Worm (Caenorhabditis elegans) whole organism, late embryonic: Measurements from ENCODE around the gene F42F12.3.

Source experiments
- C38D4.7 ChIP-seq: fragments of 200-800 bp; sonication (Bioruptor generic); optimal IDR thresholded peaks from 2 replicates; lab custom pipeline; 2018; ENCODE audit warnings: mild to moderate bottlenecking, missing genetic modification characterization, moderate library complexity, missing compliant biosample characterization
- K02D7.2 ChIP-seq: sonication (generic microtip); optimal IDR thresholded peaks from 2 replicates; lab custom pipeline; 2017; ENCODE audit warnings: mild to moderate bottlenecking, missing genetic modification characterization, missing compliant biosample characterization
- T23F11.4 ChIP-seq: fragments of 200-800 bp; sonication (Bioruptor generic); optimal IDR thresholded peaks from 2 replicates; lab custom pipeline; 2018; ENCODE audit warnings: mild to moderate bottlenecking, missing genetic modification characterization, missing compliant biosample characterization
- ahr-1 ChIP-seq: sonication (generic microtip); optimal IDR thresholded peaks from 2 replicates; lab custom pipeline; 2016; ENCODE audit warnings: missing genetic modification characterization, missing compliant biosample characterization
- ceh-30 ChIP-seq: fragments of 150-350 bp; optimal IDR thresholded peaks from 2 replicates; lab custom pipeline; 2014; ENCODE audit warnings: missing biosample characterization, missing genetic modification characterization
- ceh-31 ChIP-seq: sonication (generic microtip); optimal IDR thresholded peaks from 2 replicates; lab custom pipeline; 2016; ENCODE audit warnings: missing genetic modification characterization, missing compliant biosample characterization
- ceh-34 ChIP-seq: sonication (generic microtip); optimal IDR thresholded peaks from 2 replicates; lab custom pipeline; 2016; ENCODE audit warnings: mild to moderate bottlenecking, missing genetic modification characterization, missing compliant biosample characterization
- ceh-45 ChIP-seq: fragments of 200-800 bp; sonication (Bioruptor generic); IDR thresholded peaks from 2 replicates; pipeline ENCODE4 v1.3.6; 2022; ENCODE audit warnings: missing genetic modification reagents, missing genetic modification characterization, missing compliant biosample characterization
- che-1 ChIP-seq: sonication (generic microtip); optimal IDR thresholded peaks from 2 replicates; lab custom pipeline; 2016; ENCODE audit warnings: mild to moderate bottlenecking, missing genetic modification characterization, missing compliant biosample characterization
- elt-2 ChIP-seq: sonication (generic microtip); optimal IDR thresholded peaks from 2 replicates; lab custom pipeline; 2016; ENCODE audit warnings: missing genetic modification reagents, missing genetic modification characterization, missing compliant biosample characterization
- elt-4 ChIP-seq: sonication (generic microtip); optimal IDR thresholded peaks from 2 replicates; lab custom pipeline; 2016; ENCODE audit warnings: missing genetic modification characterization, missing compliant biosample characterization
- fax-1 ChIP-seq: sonication (generic microtip); optimal IDR thresholded peaks from 2 replicates; lab custom pipeline; 2016; ENCODE audit warnings: missing genotype, missing genetic modification characterization, missing compliant biosample characterization
- fkh-6 ChIP-seq: sonication (generic microtip); optimal IDR thresholded peaks from 2 replicates; lab custom pipeline; 2016; ENCODE audit warnings: missing genetic modification characterization, missing compliant biosample characterization
- lim-6 ChIP-seq: sonication (generic microtip); optimal IDR thresholded peaks from 2 replicates; lab custom pipeline; 2016; ENCODE audit warnings: missing genetic modification characterization, missing compliant biosample characterization
- lin-11 ChIP-seq: fragments of 200-800 bp; sonication (Bioruptor generic); optimal IDR thresholded peaks from 2 replicates; lab custom pipeline; 2018; ENCODE audit warnings: mild to moderate bottlenecking, missing genetic modification characterization, missing compliant biosample characterization
- madf-2 ChIP-seq: sonication (generic microtip); optimal IDR thresholded peaks from 2 replicates; lab custom pipeline; 2017; ENCODE audit warnings: missing genetic modification characterization, missing compliant biosample characterization
- nhr-232 ChIP-seq: sonication (generic microtip); optimal IDR thresholded peaks from 2 replicates; lab custom pipeline; 2016; ENCODE audit warnings: missing genetic modification characterization, missing compliant biosample characterization
- npax-4 ChIP-seq: sonication (generic microtip); optimal IDR thresholded peaks from 2 replicates; lab custom pipeline; 2016; ENCODE audit warnings: missing genetic modification characterization, missing compliant biosample characterization
- odd-2 ChIP-seq: sonication (generic microtip); optimal IDR thresholded peaks from 2 replicates; lab custom pipeline; 2017; ENCODE audit warnings: antibody characterized with exemption, mild to moderate bottlenecking, missing genetic modification characterization, missing compliant biosample characterization
- pag-3 ChIP-seq: sonication (generic microtip); optimal IDR thresholded peaks from 2 replicates; lab custom pipeline; 2016; ENCODE audit warnings: missing compliant biosample characterization, missing genetic modification characterization, borderline replicate concordance
- pat-9 ChIP-seq: fragments of 200-800 bp; sonication (Bioruptor generic); optimal IDR thresholded peaks from 2 replicates; lab custom pipeline; 2018; ENCODE audit warnings: mild to moderate bottlenecking, missing genetic modification characterization, moderate library complexity, missing compliant biosample characterization
- pax-1 ChIP-seq: fragments of 150-350 bp; optimal IDR thresholded peaks from 2 replicates; lab custom pipeline; 2014; ENCODE audit warnings: missing biosample characterization, missing genetic modification characterization
- pha-2 ChIP-seq: sonication (generic microtip); optimal IDR thresholded peaks from 2 replicates; lab custom pipeline; 2017; ENCODE audit warnings: mild to moderate bottlenecking, missing genetic modification characterization, missing compliant biosample characterization
- pros-1 ChIP-seq: fragments of 150-350 bp; optimal IDR thresholded peaks from 2 replicates; lab custom pipeline; 2014; ENCODE audit warnings: missing biosample characterization, missing genetic modification reagents, missing genetic modification characterization
- rnt-1 ChIP-seq: sonication (generic microtip); optimal IDR thresholded peaks from 2 replicates; lab custom pipeline; 2016; ENCODE audit warnings: missing genetic modification characterization, missing compliant biosample characterization
- sdc-2 ChIP-seq: sonication (generic microtip); optimal IDR thresholded peaks from 2 replicates; lab custom pipeline; 2016; ENCODE audit warnings: missing genotype, missing genetic modification characterization, missing compliant biosample characterization
- sox-2 ChIP-seq: fragments of 200-800 bp; sonication (Bioruptor generic); IDR thresholded peaks from 2 replicates; pipeline ENCODE4 v1.3.6; 2022; ENCODE audit warnings: missing genetic modification reagents, missing genetic modification characterization, missing compliant biosample characterization
- tbx-2 ChIP-seq: sonication (generic microtip); optimal IDR thresholded peaks from 2 replicates; lab custom pipeline; 2016; ENCODE audit warnings: missing genetic modification characterization, missing compliant biosample characterization
- tbx-7 ChIP-seq: sonication (generic microtip); optimal IDR thresholded peaks from 2 replicates; lab custom pipeline; 2016; ENCODE audit warnings: missing genotype, missing genetic modification characterization, missing compliant biosample characterization
- ttx-3 ChIP-seq: sonication (generic microtip); optimal IDR thresholded peaks from 2 replicates; lab custom pipeline; 2016; ENCODE audit warnings: missing genetic modification reagents, missing genetic modification characterization, missing compliant biosample characterization
- unc-3 ChIP-seq, 2 experiments: fragments of 200-800 bp in 1 of 2; sonication (Bioruptor generic) in 1 of 2; sonication (generic microtip) in 1 of 2; conservative IDR thresholded peaks in 1 of 2; optimal IDR thresholded peaks in 1 of 2; 2 replicates each; pipeline versions ENCODE4 v1.3.6 to Lab custom; 2016 to 2022; ENCODE audit warnings: missing compliant biosample characterization in 2 of 2, missing genetic modification characterization in 2 of 2, missing genetic modification reagents in 1 of 2
- ztf-16 ChIP-seq: sonication (generic microtip); optimal IDR thresholded peaks from 2 replicates; lab custom pipeline; 2017; ENCODE audit warnings: missing genetic modification characterization, missing compliant biosample characterization

The F42F12.3 gene

DNA sequence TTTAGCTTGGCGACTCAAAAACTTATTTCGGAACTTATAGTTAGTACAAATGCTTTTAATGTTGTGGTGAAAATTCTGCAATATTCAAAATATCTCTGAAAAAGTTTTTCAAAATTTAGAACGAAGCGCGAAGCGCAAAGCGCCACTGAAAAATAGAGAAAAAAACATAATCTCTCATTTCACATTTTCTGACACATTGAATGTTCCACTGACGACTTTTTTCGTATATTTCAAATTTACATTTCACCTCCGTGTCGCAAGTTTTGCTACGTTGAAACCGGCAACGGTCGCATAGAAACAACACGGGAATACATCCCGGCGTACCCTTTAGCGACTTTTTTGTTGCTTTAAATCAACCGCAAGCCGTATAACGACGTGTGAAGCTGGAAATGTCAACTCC, 2.0 kb upstream of the F42F12.3 start, which contains the start of gene F42F12.14:
Gene F42F12.14 (plus strand): TSS at position 301 of the 400 bp plus-strand sequence.
- TF ChIP-seq fkh-6 (tag; lab: Kevin White, UChicago) (no peak), ttx-3 (tag; lab: Kevin White, UChicago) (no peak), tbx-2 (no peak)

DNA sequence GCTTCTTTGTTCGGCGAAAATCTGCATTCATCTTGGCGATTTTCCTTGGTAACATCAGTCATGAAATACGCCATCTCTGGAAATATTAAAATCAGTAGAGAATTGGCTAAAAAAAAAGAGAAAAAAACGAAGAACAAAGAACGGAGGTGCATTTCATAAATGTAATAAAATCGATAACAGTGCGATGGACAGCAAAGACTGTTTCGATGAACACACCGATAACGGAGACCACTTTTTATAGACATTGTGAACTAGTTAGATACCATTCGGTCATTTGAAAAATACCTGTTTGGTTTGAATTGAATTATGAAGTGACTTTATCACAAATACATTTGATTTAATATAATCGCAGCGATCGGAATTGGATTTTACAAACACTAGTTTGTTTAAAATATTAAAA, 2.5 kb downstream of the F42F12.3 start, which contains the start of gene F42F12.4:
Gene F42F12.4 (minus strand): TSS at position 76 of the 400 bp plus-strand sequence.
- TF ChIP-seq pat-9 (tag; lab: Kevin White, UChicago) = no peak
- TF ChIP-seq rnt-1 = no peak
- no peak for TF ChIP-seq K02D7.2 (tag; lab: Kevin White, UChicago)
- TF ChIP-seq ceh-30 (tag; lab: Kevin White, UChicago) = no peak
- TF ChIP-seq pag-3 (tag; lab: Kevin White, UChicago) = no peak
- no peak for TF ChIP-seq fax-1 (tag; lab: Kevin White, UChicago)
- TF ChIP-seq tbx-7 (tag; lab: Kevin White, UChicago) = no peak
- no peak for TF ChIP-seq npax-4 (tag; lab: Kevin White, UChicago)
- TF ChIP-seq madf-2 (tag; lab: Kevin White, UChicago) = no peak
- no peak for TF ChIP-seq lin-11 (tag; lab: Kevin White, UChicago)
- TF ChIP-seq, all 69 proteins: peak for 0

DNA sequence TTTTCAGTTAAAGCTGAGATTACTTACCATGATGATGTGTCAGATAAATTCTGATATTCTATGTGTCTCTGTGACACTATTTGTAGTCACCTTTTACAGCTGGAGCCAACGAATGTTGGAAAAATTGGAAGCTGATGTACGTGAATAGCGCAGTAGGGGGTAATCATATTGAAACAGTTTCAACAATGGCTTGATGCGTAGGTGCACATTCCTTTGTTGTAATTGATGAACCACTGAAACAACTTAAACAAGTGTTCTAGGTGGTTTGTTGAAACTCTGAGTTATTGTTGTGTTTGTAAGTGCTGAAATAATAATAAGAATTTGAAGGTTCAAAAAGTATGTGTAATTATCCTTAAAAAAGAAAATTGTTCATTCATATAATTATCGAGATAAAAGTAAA, 6.2 kb downstream of the F42F12.3 start, which contains the start of gene nspc-12:
Gene nspc-12 (minus strand): TSS at position 101 of the 400 bp plus-strand sequence.
- no peak for TF ChIP-seq ceh-31 (tag; lab: Kevin White, UChicago)
- no peak for TF ChIP-seq nhr-232 (tag; lab: Kevin White, UChicago)
- TF ChIP-seq pat-9 (tag; lab: Kevin White, UChicago) = no peak
- TF ChIP-seq ztf-16 (tag; lab: Kevin White, UChicago) = no peak
- TF ChIP-seq che-1 (tag; lab: Kevin White, UChicago) = no peak
- no peak for TF ChIP-seq sdc-2 (tag; lab: Kevin White, UChicago)
- TF ChIP-seq, all 69 proteins: peak for 0

DNA sequence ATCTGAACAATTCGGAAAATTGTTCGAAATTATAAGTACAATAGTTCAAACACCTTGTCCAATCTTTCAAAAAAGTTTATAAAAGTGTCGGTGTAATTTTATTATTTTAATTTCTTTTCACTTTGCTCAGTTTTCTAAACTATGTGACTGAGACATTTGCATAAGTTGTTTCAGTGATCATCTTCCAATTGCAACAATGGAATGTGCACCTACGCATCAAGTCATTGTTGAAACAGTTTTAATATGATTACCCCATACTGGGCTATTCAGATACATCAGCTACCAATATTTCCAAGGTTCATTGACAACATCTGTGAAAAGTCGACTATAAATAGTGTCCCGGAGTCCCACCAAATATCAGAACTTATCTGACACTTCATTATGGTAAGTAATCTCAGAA, 6.7 kb downstream of the F42F12.3 start, which contains the start of gene nspc-13:
Gene nspc-13 (plus strand): TSS at position 301 of the 400 bp plus-strand sequence.
- no peak for TF ChIP-seq ceh-45 (GFP tag; lab: Robert Waterston, UW)
- TF ChIP-seq T23F11.4 (GFP tag; lab: Kevin White, UChicago) = no peak
- no peak for TF ChIP-seq pax-1 (tag; lab: Kevin White, UChicago)
- TF ChIP-seq madf-2 (tag; lab: Kevin White, UChicago) = no peak
- TF ChIP-seq sox-2 = no peak
- TF ChIP-seq C38D4.7 = no peak
- no peak for TF ChIP-seq pros-1 (tag; lab: Kevin White, UChicago)
- TF ChIP-seq ceh-34 (tag; lab: Kevin White, UChicago) = no peak
- no peak for TF ChIP-seq pat-9 (tag; lab: Kevin White, UChicago)
- no peak for TF ChIP-seq K02D7.2 (tag; lab: Kevin White, UChicago)
- no peak for TF ChIP-seq ahr-1 (tag; lab: Kevin White, UChicago)
- TF ChIP-seq, all 69 proteins: peak for 0

DNA sequence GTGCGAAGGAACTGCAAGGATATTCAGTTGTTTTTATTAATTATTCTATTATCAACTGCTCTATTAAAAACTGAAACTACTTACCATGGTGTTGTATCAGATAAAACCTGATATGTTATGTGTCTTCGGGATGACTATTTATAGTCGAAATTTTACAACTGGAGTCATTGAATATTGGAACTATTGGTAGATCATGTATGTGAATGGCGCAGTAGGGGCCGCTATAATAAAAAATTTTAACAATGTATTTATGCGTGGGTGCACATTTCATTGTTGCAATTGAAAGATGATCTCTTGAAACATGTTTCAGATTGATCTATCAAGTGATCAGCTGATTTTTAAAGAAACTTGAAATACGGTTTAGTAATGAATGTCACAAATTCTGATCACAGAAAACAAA, 8.6 kb downstream of the F42F12.3 start, which contains the start of gene nspc-14:
Gene nspc-14 (minus strand): TSS at position 101 of the 400 bp plus-strand sequence.
- no peak for TF ChIP-seq sox-2
- no peak for TF ChIP-seq elt-2
- no peak for TF ChIP-seq lim-6
- no peak for TF ChIP-seq odd-2 (tag; lab: Kevin White, UChicago)
- TF ChIP-seq pha-2 (tag; lab: Kevin White, UChicago) = no peak
- TF ChIP-seq elt-4 (tag; lab: Kevin White, UChicago) = no peak
- no peak for TF ChIP-seq unc-3 (GFP tag; conservative IDR thresholded peaks at IDR 0.05; lab: Robert Waterston, UW)
- no peak for TF ChIP-seq unc-3 (tag; optimal IDR thresholded peaks at IDR 0.05; lab: Kevin White, UChicago)
